Worm (Caenorhabditis elegans): ENCODE data around the gene nhr-230.

The nhr-230 gene

DNA sequence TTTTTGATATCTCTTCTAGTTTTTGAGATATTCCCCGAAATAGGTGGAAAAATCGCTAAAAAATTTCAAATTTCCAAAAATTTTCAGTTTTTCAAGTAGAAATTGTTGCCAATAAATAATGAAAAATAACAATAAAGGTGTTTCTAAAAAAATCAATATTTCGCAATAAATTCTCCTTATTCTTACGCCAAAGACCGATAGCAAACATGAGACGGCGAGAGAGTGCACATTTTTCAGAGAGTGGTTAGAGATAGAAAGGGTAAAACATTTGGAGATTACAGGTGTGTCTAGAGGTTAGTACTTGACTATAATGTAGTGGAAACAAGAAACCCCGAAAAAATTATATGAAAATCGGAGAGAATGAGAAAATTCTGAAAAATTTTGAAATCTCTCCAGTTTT lies 55.0 kb downstream of the nhr-230 start (continued):
- TF ChIP-seq dmd-9 (GFP tag; IDR thresholded peaks at IDR 0.05) (no peak), fkh-10 (GFP tag; optimal IDR thresholded peaks at IDR 0.05) (no peak), Y5F2A.4 (GFP tag; optimal IDR thresholded peaks at IDR 0.05) (no peak), mdt-29 (GFP tag; IDR thresholded peaks at IDR 0.05) (no peak), mes-2 (tag; optimal IDR thresholded peaks at IDR 0.05; ENCODE audit: poor library complexity, severe bottlenecking) (no peak), ztf-11 (tag; optimal IDR thresholded peaks at IDR 0.05) (no peak), Y105C5A.15 (GFP tag; IDR thresholded peaks at IDR 0.05) (no peak), hlh-11 (tag; optimal IDR thresholded peaks at IDR 0.05) (no peak), daf-16 (GFP tag; optimal IDR thresholded peaks at IDR 0.05) (no peak), daf-16 (tag; optimal IDR thresholded peaks at IDR 0.05) (peak; percentile 59), snpc-1.2 (GFP tag; IDR thresholded peaks at IDR 0.05) (no peak), zip-11 (GFP tag; IDR thresholded peaks at IDR 0.05) (no peak), mep-1 (tag; optimal IDR thresholded peaks at IDR 0.05) (peak; percentile 2), skn-1 (tag; optimal IDR thresholded peaks at IDR 0.05) (no peak), dve-1 (tag; optimal IDR thresholded peaks at IDR 0.05; ENCODE audit: insufficient read depth) (peak; percentile 23), dmd-6 (GFP tag; IDR thresholded peaks at IDR 0.05) (no peak), ZK337.2 (GFP tag; IDR thresholded peaks at IDR 0.05) (no peak), rbr-2 (tag; optimal IDR thresholded peaks at IDR 0.05) (no peak), dpl-1 (GFP tag; optimal IDR thresholded peaks at IDR 0.05) (peak; percentile 22), ceh-44 (GFP tag; IDR thresholded peaks at IDR 0.05) (no peak), php-3 (GFP tag; IDR thresholded peaks at IDR 0.05) (no peak), ceh-32 (tag; optimal IDR thresholded peaks at IDR 0.05; ENCODE audit: poor library complexity) (no peak), F44E2.7 (GFP tag; IDR thresholded peaks at IDR 0.05) (no peak), nhr-28 (tag; optimal IDR thresholded peaks at IDR 0.05) (peak; percentile 65), aha-1 (tag) (peak; percentile 54), zfp-3 (GFP tag; conservative IDR thresholded peaks at IDR 0.05) (no peak), D1046.2 (GFP tag; IDR thresholded peaks at IDR 0.05) (no peak), zip-2 (tag; optimal IDR thresholded peaks at IDR 0.05) (no peak), unc-39 (tag; optimal IDR thresholded peaks at IDR 0.05) (no peak), lin-1 (GFP tag; IDR thresholded peaks at IDR 0.05) (no peak), duxl-1 (tag; optimal IDR thresholded peaks at IDR 0.05; ENCODE audit: poor library complexity) (no peak), unc-62 (GFP tag; optimal IDR thresholded peaks at IDR 0.05 in 1 of 2) (no peak), unc-62 (tag; optimal IDR thresholded peaks at IDR 0.05) (no peak), snpc-4 (tag; optimal IDR thresholded peaks at IDR 0.05) (no peak)

Data from whole organism, L4 larva.